Fruit fly (Drosophila melanogaster) whole organism, embryonic: Measurements from ENCODE around the gene CG13810.

Source experiments
- Asciz ChIP-seq: fragments of 200-800 bp; sonication (Bioruptor generic); optimal IDR thresholded peaks from 2 replicates; lab custom pipeline; 2017; ENCODE audit warnings: missing biosample characterization, mild to moderate bottlenecking, missing genetic modification characterization, missing genetic modification reagents
- CG13424 ChIP-seq: fragments of 200-800 bp; sonication (Bioruptor generic); optimal IDR thresholded peaks from 2 replicates; lab custom pipeline; 2019; ENCODE audit warnings: missing biosample characterization, mild to moderate bottlenecking, missing genetic modification characterization, moderate library complexity
- CG16863 ChIP-seq: fragments of 200-800 bp; sonication (Bioruptor generic); optimal IDR thresholded peaks from 3 replicates; lab custom pipeline; 2016; ENCODE audit warnings: missing biosample characterization, missing genetic modification characterization
- E2f1 ChIP-seq: fragments of 200-800 bp; sonication (Bioruptor generic); IDR thresholded peaks from 2 replicates; pipeline ENCODE4 v1.3.6; 2022; ENCODE audit warnings: missing biosample characterization, missing genetic modification characterization
- Jarid2 ChIP-seq: fragments of 200-800 bp; sonication (Bioruptor generic); optimal IDR thresholded peaks from 3 replicates; lab custom pipeline; 2017; ENCODE audit warnings: mild to moderate bottlenecking, missing biosample characterization, missing genetic modification reagents, missing genetic modification characterization
- MBD-R2 ChIP-seq: fragments of 200-800 bp; sonication (Bioruptor generic); IDR thresholded peaks from 2 replicates; pipeline ENCODE4 v1.3.6; 2022; ENCODE audit warnings: missing biosample characterization, missing genetic modification characterization
- Max ChIP-seq: fragments of 200-800 bp; sonication (Bioruptor generic); optimal IDR thresholded peaks from 2 replicates; lab custom pipeline; 2016; ENCODE audit warnings: missing biosample characterization, mild to moderate bottlenecking, missing genetic modification characterization
- fru ChIP-seq: fragments of >200 bp; optimal IDR thresholded peaks from 2 replicates; lab custom pipeline; 2017
- jigr1 ChIP-seq: fragments of 200-800 bp; sonication (Bioruptor generic); IDR thresholded peaks from 3 replicates; pipeline ENCODE4 v1.3.6; 2022; ENCODE audit warnings: missing biosample characterization, missing genetic modification characterization
- sug ChIP-seq: fragments of 200-800 bp; optimal IDR thresholded peaks from 2 replicates; lab custom pipeline; 2019; ENCODE audit warnings: missing biosample characterization, mild to moderate bottlenecking, missing genetic modification characterization, moderate library complexity
- vvl ChIP-seq: fragments of 200-800 bp; sonication (Bioruptor generic); IDR thresholded peaks from 2 replicates; pipeline ENCODE4 v1.3.6; 2022; ENCODE audit warnings: missing biosample characterization, missing genetic modification characterization

DNA sequence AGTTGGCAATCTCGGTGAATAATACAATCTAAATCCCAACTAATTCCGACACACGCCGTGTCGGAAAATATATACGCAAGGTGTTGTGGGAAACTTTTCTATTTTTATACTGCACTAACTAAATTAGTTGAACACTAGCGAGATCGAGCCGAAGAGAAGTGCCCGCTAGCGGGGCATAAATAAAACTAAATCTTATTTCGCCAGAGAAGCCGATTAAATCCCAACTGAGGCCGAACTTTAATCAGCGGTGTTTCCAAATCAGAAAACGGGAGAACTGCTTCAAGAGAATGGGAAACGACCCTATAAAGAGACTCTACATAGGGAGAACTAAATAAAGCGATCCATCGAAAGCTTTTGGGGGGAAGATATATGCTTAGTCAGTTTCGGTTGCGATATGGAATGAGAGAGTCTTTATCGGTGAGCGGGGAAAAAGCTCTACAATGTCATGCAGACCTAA is 6.3 kb downstream of the CG13810 start, which contains the start of gene CG5707:
- TF ChIP-seq fru: no peak
- TF ChIP-seq Max (GFP tag; lab: Kevin White, UChicago): no peak
- no peak for TF ChIP-seq vvl (GFP tag; lab: Robert Waterston, UW)
- no peak for TF ChIP-seq MBD-R2
- TF ChIP-seq Asciz (GFP tag; lab: Kevin White, UChicago): no peak
- TF ChIP-seq E2f1 (GFP tag; lab: Robert Waterston, UW): no peak
- no peak for TF ChIP-seq CG13424
- no peak for TF ChIP-seq CG16863 (GFP tag; lab: Kevin White, UChicago)
- peak; percentile 72 for TF ChIP-seq Jarid2 (GFP tag; lab: Kevin White, UChicago)
- TF ChIP-seq sug: no peak
- TF ChIP-seq jigr1: no peak
